Fruit fly (Drosophila melanogaster) whole organism, embryonic: ENCODE results near the gene CG31347.

Experiments used
- CG10321 ChIP-seq: fragments of 200-800 bp; sonication (Bioruptor generic); IDR thresholded peaks from 2 replicates; pipeline ENCODE4 v1.3.6; 2022; ENCODE audit warnings: missing biosample characterization, missing genetic modification characterization
- CG10959 ChIP-seq: fragments of 200-800 bp; sonication (Bioruptor generic); IDR thresholded peaks from 2 replicates; pipeline ENCODE4 v1.3.6; 2022; ENCODE audit warnings: missing biosample characterization, missing genetic modification characterization
- CG15073 ChIP-seq: fragments of 200-800 bp; sonication (Bioruptor generic); optimal IDR thresholded peaks from 2 replicates; lab custom pipeline; 2016; ENCODE audit warnings: missing biosample characterization, missing genetic modification characterization
- CG2889 ChIP-seq: fragments of 200-800 bp; sonication (Bioruptor generic); IDR thresholded peaks from 3 replicates; pipeline ENCODE4 v1.3.6; 2022; ENCODE audit warnings: missing biosample characterization, missing genetic modification characterization
- CG3281 ChIP-seq: fragments of 200-800 bp; sonication (Bioruptor generic); optimal IDR thresholded peaks from 3 replicates; lab custom pipeline; 2017; ENCODE audit warnings: missing biosample characterization, mild to moderate bottlenecking, missing genetic modification characterization
- Sin3A ChIP-seq: fragments of >200 bp; optimal IDR thresholded peaks from 2 replicates; lab custom pipeline; 2018
- al ChIP-seq: fragments of 200-800 bp; sonication (Bioruptor generic); IDR thresholded peaks from 2 replicates; pipeline ENCODE4 v1.3.6; 2022; ENCODE audit warnings: missing biosample characterization, missing genetic modification characterization
- ci ChIP-seq: fragments of 200-800 bp; sonication (Bioruptor generic); IDR thresholded peaks from 3 replicates; pipeline ENCODE4 v1.3.6; 2022; ENCODE audit warnings: missing biosample characterization, missing genetic modification characterization
- crol ChIP-seq: fragments of 200-800 bp; sonication (Bioruptor generic); IDR thresholded peaks from 2 replicates; pipeline ENCODE4 v1.3.6; 2022; ENCODE audit warnings: missing biosample characterization, missing genetic modification characterization
- crp ChIP-seq, 2 experiments: fragments of 200-800 bp; sonication (Bioruptor generic); optimal IDR thresholded peaks; 2 replicates in 1 of 2; 3 replicates in 1 of 2; lab custom pipeline; 2017; ENCODE audit warnings: missing biosample characterization in 2 of 2, missing genetic modification characterization in 2 of 2, mild to moderate bottlenecking in 1 of 2, moderate library complexity in 1 of 2
- row ChIP-seq: fragments of 200-800 bp; sonication (Bioruptor generic); IDR thresholded peaks from 3 replicates; pipeline ENCODE4 v1.3.6; 2022; ENCODE audit warnings: missing biosample characterization, missing genetic modification characterization
- stwl ChIP-seq: fragments of 200-800 bp; sonication (Bioruptor generic); optimal IDR thresholded peaks from 3 replicates; lab custom pipeline; 2018; ENCODE audit warnings: missing biosample characterization, mild to moderate bottlenecking, missing genetic modification characterization, moderate library complexity
- usp ChIP-seq: fragments of >200 bp; optimal IDR thresholded peaks from 2 replicates; lab custom pipeline; 2017; ENCODE audit warnings: missing biosample characterization, missing genetic modification characterization

DNA sequence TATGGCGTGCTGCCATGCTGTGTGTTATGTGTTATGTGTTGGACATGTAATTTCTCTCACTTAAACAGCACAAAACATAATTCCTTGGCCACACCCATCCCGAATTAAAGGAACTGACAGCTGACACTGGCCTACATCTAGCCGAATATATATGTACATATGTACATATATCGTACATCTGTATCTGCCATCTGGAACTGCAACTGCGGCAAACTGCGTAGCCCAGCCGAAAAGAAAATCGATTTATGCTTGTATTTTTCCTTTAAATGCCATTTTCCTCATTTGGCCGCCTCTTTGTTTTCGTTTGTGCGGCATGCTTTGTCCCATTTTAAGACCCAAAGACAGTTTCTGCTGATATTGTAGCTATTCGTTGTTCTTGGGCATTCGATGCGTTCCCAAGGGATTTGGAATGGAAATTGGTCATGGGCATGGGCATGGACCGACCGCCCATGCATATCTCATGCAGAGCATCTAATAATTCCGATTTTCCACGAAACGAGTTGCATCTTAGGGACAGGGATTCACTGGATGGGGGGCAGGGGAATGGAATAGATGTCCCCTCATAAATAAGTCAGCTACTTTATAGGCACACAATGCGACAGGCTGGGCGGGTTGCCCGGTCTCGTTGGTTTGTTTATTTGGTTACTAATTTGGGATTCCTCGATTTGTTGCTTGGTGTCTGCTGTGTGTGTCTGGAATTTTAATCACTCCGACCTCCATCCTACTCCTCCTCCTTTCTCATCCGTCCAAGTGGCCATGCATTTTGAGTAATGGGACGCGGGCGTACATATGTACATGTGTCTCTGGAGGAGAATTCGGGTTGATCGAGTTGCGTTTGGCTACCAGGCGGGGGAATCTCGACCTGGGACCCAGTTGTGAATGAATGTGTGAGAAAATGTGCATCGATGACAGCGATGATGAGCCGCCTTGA, 43.0 kb downstream of the CG31347 start:
- TF ChIP-seq Sin3A (lab: Kevin White, UChicago) (no peak), al (GFP tag; lab: Robert Waterston, UW) (no peak), CG10959 (no peak), CG2889 (GFP tag; lab: Robert Waterston, UW) (no peak), ci (no peak), crp (GFP tag; optimal IDR thresholded peaks at IDR 0.05; lab: Kevin White, UChicago) (no peak), crol (GFP tag; lab: Robert Waterston, UW) (peak; percentile 74; the same call in 1 of the 2 replicates), stwl (tag; lab: Kevin White, UChicago) (no peak), CG3281 (no peak), row (GFP tag; lab: Robert Waterston, UW) (no peak), CG15073 (no peak), usp (GFP tag; lab: Kevin White, UChicago) (no peak), CG10321 (no peak)
